Fruit fly (Drosophila melanogaster): ENCODE results near the gene CAH5.
A peak's percentile ranks its signal among the peaks of the same experiment; 100 is the strongest.

CAH5 gene

dm6 chr3R:31247281-31247995 lies 15.0 kb upstream of the CAH5 start (continued):
- TF ChIP-seq crp (GFP tag; optimal IDR thresholded peaks at IDR 0.05) (no peak), CG9437 (GFP tag; optimal IDR thresholded peaks at IDR 0.05) (peak; percentile 64), Sox100B (GFP tag; optimal IDR thresholded peaks at IDR 0.05) (peak; percentile 73), CG10366 (GFP tag; IDR thresholded peaks at IDR 0.05) (peak; percentile 73), Dref (GFP tag; IDR thresholded peaks at IDR 0.05) (no peak), zf30C (GFP tag; optimal IDR thresholded peaks at IDR 0.05) (peak; percentile 11), Nf-YC (tag; optimal IDR thresholded peaks at IDR 0.05) (peak; percentile 57), CG1603 (tag; optimal IDR thresholded peaks at IDR 0.05) (peak; percentile 84), fru (optimal IDR thresholded peaks at IDR 0.05) (no peak), CG2199 (GFP tag; IDR thresholded peaks at IDR 0.05) (peak; percentile 72; the same call in 2 of the 3 replicates), ato (GFP tag; IDR thresholded peaks at IDR 0.05; ENCODE audit: partially characterized antibody) (no peak), Dad (GFP tag; optimal IDR thresholded peaks at IDR 0.05) (peak; percentile 51), CG10274 (GFP tag; optimal IDR thresholded peaks at IDR 0.05) (peak; percentile 41), CG7987 (GFP tag; optimal IDR thresholded peaks at IDR 0.05) (peak; percentile 14), CoRest (tag; optimal IDR thresholded peaks at IDR 0.05) (peak; percentile 84), CG3163 (GFP tag; optimal IDR thresholded peaks at IDR 0.05) (peak; percentile 8), CG13775 (GFP tag; optimal IDR thresholded peaks at IDR 0.05) (no peak), sr (GFP tag; IDR thresholded peaks at IDR 0.05) (peak; percentile 49; the same call in 1 of the 3 replicates), Lim3 (GFP tag; IDR thresholded peaks at IDR 0.05) (no peak), CG6689 (GFP tag; IDR thresholded peaks at IDR 0.05) (peak; percentile 81), CG15479 (GFP tag; optimal IDR thresholded peaks at IDR 0.05) (no peak), Adf1 (GFP tag; IDR thresholded peaks at IDR 0.05) (no peak), E2f1 (GFP tag; IDR thresholded peaks at IDR 0.05) (peak; percentile 80), Lhr (GFP tag; optimal IDR thresholded peaks at IDR 0.05) (peak; percentile 17), lab (GFP tag; optimal IDR thresholded peaks at IDR 0.05) (peak; percentile 62), sens (GFP tag) (peak; percentile 95), GATAe (GFP tag; conservative IDR thresholded peaks at IDR 0.05) (no peak), gsb-n (tag; optimal IDR thresholded peaks at IDR 0.05) (peak; percentile 49), CG14050 (GFP tag; IDR thresholded peaks at IDR 0.05) (peak; percentile 70; the same call in 2 of the 3 replicates), chn (GFP tag; optimal IDR thresholded peaks at IDR 0.05) (peak; percentile 38), dati (GFP tag; IDR thresholded peaks at IDR 0.05) (0 out of 2 replicates have a peak, but pooled peaks have one; percentile 23), Dp (GFP tag; optimal IDR thresholded peaks at IDR 0.05) (no peak), zfh2 (GFP tag; optimal IDR thresholded peaks at IDR 0.05) (no peak), Aef1 (GFP tag; IDR thresholded peaks at IDR 0.05) (peak; percentile 76), D (optimal IDR thresholded peaks at IDR 0.05) (no peak), D (GFP tag; optimal IDR thresholded peaks at IDR 0.05) (peak; percentile 67), D19B (GFP tag; optimal IDR thresholded peaks at IDR 0.05) (no peak), ken (GFP tag; IDR thresholded peaks at IDR 0.05) (peak; percentile 71), maf-S (GFP tag; optimal IDR thresholded peaks at IDR 0.05) (peak; percentile 33), cad (GFP tag; optimal IDR thresholded peaks at IDR 0.05) (no peak), slou (GFP tag; optimal IDR thresholded peaks at IDR 0.05) (no peak), Dip3 (GFP tag; optimal IDR thresholded peaks at IDR 0.05) (peak; percentile 14), CG9797 (GFP tag; optimal IDR thresholded peaks at IDR 0.05) (no peak), CG3407 (GFP tag; optimal IDR thresholded peaks at IDR 0.05) (peak; percentile 65), CG34422 (GFP tag; IDR thresholded peaks at IDR 0.05) (peak; percentile 82), sim (GFP tag; IDR thresholded peaks at IDR 0.05) (peak; percentile 43; the same call in 1 of the 2 replicates), CG11085 (GFP tag; IDR thresholded peaks at IDR 0.05) (no peak), CG11723 (GFP tag; optimal IDR thresholded peaks at IDR 0.05) (peak; percentile 71), jumu (GFP tag; optimal IDR thresholded peaks at IDR 0.05) (peak; percentile 54), ci (GFP tag; IDR thresholded peaks at IDR 0.05) (peak; percentile 89), CkIIα-i1 (GFP tag; IDR thresholded peaks at IDR 0.05) (no peak)
